Fruit fly (Drosophila melanogaster): ENCODE results near the gene Spt20.

Spt20 gene

DNA sequence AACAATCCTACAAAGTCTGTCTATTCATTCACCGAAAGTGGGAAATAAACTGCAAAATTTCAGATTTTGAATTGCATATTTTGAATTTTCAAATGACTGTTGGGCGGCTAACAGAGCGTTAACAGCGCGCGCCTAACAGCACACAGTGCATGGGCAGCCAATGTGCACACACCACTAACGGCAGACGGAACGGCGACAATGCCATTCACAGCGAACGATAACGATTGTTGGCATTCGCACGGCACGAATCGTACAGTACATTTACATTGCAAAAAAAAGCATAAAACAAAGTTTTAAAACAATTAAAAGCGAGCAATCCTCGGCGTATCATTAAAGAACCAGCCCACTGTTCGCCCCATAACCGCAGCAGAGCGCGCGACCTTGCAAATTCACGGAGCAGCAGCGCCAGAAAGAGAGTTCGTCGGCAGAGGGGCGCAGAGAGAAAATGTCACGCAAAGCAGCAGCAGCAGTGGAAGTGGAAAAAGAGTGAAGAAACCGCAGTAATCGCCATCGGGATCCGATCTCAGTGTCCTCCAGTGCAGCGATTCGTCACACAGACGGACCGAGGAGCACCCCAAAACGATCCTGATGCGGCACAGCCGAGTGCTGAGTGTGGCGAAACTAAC is at the start of gene Spt20:
Gene Spt20 (plus strand): TSS at position 224 of the 626 bp plus-strand sequence.
- TF ChIP-seq Sin3A (optimal IDR thresholded peaks at IDR 0.05) = no peak
- TF ChIP-seq Myc (optimal IDR thresholded peaks at IDR 0.05) = no peak
- no peak for TF ChIP-seq psq (optimal IDR thresholded peaks at IDR 0.05)
- TF ChIP-seq h (optimal IDR thresholded peaks at IDR 0.05) = no peak
- no peak for TF ChIP-seq ttk (optimal IDR thresholded peaks at IDR 0.05)
- no peak for TF ChIP-seq insv (optimal IDR thresholded peaks at IDR 0.05)

DNA sequence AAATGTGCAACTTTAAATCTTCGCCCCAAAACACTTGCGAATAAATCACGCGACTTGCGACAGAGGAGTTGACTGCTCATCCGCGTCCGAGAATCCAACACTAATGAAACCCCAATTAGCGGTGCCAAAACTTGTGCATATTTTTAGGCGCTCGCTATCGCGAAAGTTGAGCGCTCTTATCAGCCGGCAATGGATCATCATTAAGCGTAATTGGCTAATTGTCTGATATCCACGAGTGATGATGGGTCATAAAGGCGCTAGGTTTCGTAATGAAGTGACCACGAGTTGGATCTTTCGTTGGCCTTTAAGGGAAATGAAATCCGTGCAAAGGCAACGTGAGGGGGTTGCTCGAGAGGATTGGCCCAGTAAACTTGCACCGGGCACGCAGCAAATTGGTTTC is 47.8 kb upstream of the Spt20 start:
- TF ChIP-seq ttk (optimal IDR thresholded peaks at IDR 0.05) = no peak
- no peak for TF ChIP-seq h (optimal IDR thresholded peaks at IDR 0.05)
- TF ChIP-seq Sin3A (optimal IDR thresholded peaks at IDR 0.05) = no peak
- no peak for TF ChIP-seq Myc (optimal IDR thresholded peaks at IDR 0.05)
- no peak for TF ChIP-seq insv (optimal IDR thresholded peaks at IDR 0.05)
- no peak for TF ChIP-seq psq (optimal IDR thresholded peaks at IDR 0.05)

DNA sequence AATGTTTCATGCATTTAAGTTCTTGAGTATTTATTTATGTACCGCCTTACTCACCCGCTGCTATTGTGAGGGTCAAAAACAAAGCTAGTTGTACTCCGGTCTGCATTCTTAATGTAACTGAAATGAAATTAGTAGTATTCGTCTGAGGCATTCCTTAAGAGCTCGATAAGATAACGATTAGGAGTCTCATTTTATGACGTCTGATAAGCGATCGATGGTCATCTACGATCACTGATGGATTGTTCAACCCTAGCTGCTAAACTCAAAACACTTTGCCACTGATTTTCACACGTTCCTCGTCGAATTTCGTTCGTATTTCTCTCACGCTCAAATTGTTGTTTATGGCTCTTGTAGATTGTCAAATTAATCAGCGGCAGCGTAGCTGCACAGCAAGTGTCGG is 45.4 kb upstream of the Spt20 start, which contains the start of gene CG10116:
Gene CG10116 (minus strand): TSS at position 106 of the 400 bp plus-strand sequence.
- TF ChIP-seq Sin3A (optimal IDR thresholded peaks at IDR 0.05) (no peak), psq (optimal IDR thresholded peaks at IDR 0.05) (no peak), insv (optimal IDR thresholded peaks at IDR 0.05) (no peak), ttk (optimal IDR thresholded peaks at IDR 0.05) (no peak), Myc (optimal IDR thresholded peaks at IDR 0.05) (no peak), h (optimal IDR thresholded peaks at IDR 0.05) (no peak)

dm6 chr3L:13474607-13475006 is 27.9 kb upstream of the Spt20 start, which contains the start of gene CG10089:
CG10089 (minus strand) TSS chr3L:13474787.
- no peak for TF ChIP-seq Sin3A (optimal IDR thresholded peaks at IDR 0.05)
- no peak for TF ChIP-seq psq (optimal IDR thresholded peaks at IDR 0.05)
- TF ChIP-seq insv (optimal IDR thresholded peaks at IDR 0.05) = no peak
- TF ChIP-seq h (optimal IDR thresholded peaks at IDR 0.05) = no peak
- no peak for TF ChIP-seq ttk (optimal IDR thresholded peaks at IDR 0.05)
- no peak for TF ChIP-seq Myc (optimal IDR thresholded peaks at IDR 0.05)

dm6 chr3L:13476070-13476469 is 26.4 kb upstream of the Spt20 start:
- no peak for TF ChIP-seq insv (optimal IDR thresholded peaks at IDR 0.05)
- TF ChIP-seq Myc (optimal IDR thresholded peaks at IDR 0.05) = no peak
- no peak for TF ChIP-seq psq (optimal IDR thresholded peaks at IDR 0.05)
- no peak for TF ChIP-seq h (optimal IDR thresholded peaks at IDR 0.05)
- no peak for TF ChIP-seq Sin3A (optimal IDR thresholded peaks at IDR 0.05)
- TF ChIP-seq ttk (optimal IDR thresholded peaks at IDR 0.05) = no peak

- TF ChIP-seq insv (optimal IDR thresholded peaks at IDR 0.05) (no peak), Myc (optimal IDR thresholded peaks at IDR 0.05) (no peak), Sin3A (optimal IDR thresholded peaks at IDR 0.05) (no peak), psq (optimal IDR thresholded peaks at IDR 0.05) (no peak), ttk (optimal IDR thresholded peaks at IDR 0.05) (no peak), h (optimal IDR thresholded peaks at IDR 0.05) (no peak)
These were observed 25.7 kb upstream of the Spt20 start for dm6 chr3L:13476566-13477452.

DNA sequence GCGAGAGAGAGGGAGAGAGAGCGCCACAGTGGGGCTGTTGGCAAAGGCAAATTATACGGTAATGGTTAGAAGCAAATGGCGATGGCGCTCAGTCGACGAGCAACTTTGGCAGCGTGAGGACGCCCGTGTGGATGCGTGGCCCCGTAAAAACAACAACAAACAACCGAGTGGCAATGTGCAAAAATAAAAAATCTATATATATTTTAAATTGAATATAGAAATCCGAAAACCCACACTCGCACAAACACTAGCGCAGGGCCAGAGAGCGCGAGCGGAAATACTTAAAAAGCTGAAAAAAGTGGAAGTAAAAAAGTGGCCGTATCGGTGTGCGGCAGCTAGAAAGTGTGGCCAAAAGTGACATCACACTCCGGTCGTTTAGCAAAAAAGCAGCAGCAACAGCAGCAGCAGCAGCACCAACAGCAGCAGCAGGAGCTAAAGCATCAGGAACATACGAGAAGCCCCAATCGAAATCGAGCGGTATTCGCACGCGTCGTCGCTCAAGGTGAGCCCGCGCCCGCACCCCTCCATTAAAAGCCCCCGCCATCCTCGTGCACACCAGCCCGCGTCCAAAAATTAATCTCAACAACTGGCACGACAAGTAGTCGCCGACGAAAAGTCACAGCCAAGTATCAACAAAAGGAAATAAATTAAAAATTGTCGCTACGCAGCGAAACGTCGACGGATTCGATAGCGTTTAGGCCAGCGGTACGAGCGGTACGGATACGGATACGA is 24.9 kb upstream of the Spt20 start, which contains the start of gene stv:
Gene stv (plus strand): TSS at position 89 of the 732 bp plus-strand sequence.
- TF ChIP-seq insv (optimal IDR thresholded peaks at IDR 0.05) = no peak
- no peak for TF ChIP-seq ttk (optimal IDR thresholded peaks at IDR 0.05)
- no peak for TF ChIP-seq Myc (optimal IDR thresholded peaks at IDR 0.05)
- no peak for TF ChIP-seq Sin3A (optimal IDR thresholded peaks at IDR 0.05)

DNA sequence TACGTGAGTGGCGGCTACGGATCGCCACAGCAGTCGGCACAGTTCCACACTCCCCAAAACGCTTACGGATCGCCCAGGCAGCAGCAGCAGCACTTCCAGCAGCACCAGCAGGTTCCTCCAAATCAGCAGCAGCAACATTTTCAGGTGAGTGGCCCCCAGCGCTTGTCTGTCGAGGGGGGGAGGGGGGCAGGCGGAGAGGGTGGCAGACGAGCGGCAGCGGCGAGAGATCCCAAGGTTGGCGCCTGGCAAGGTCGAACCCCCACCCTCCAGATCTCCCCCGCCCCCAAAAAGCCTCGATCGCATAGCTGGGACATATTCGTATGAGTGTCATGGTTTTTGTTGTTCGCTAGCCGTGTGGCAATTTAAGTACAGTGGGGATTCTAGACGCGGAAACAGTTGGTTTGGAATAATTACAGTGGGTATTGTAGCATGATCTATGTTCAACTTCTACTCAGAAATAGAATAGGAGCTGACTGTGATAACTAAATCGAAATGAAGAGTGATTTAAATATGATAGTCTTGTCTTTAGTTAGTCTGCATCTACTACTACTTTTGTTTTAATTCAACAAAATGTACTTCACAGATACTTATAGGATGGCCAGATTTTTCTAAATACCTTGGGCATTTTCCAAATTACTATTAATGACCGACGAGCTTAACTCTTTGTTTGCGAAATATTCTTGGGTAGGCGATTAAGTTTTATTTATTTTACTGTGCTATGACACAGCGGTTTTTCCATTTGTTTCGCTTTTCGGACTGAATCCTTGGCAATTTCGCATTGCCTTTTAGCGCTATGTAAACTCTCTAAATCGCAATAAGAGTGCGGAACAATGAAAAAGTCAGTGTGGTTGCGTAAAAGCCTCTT is 23.9 kb upstream of the Spt20 start:
- TF ChIP-seq ttk (optimal IDR thresholded peaks at IDR 0.05) = no peak

- TF ChIP-seq psq (optimal IDR thresholded peaks at IDR 0.05) (no peak), insv (optimal IDR thresholded peaks at IDR 0.05) (no peak), Sin3A (optimal IDR thresholded peaks at IDR 0.05) (no peak), h (optimal IDR thresholded peaks at IDR 0.05) (no peak), Myc (optimal IDR thresholded peaks at IDR 0.05) (no peak), ttk (optimal IDR thresholded peaks at IDR 0.05) (no peak)
These were observed 23.3 kb upstream of the Spt20 start for dm6 chr3L:13479204-13479600.

DNA sequence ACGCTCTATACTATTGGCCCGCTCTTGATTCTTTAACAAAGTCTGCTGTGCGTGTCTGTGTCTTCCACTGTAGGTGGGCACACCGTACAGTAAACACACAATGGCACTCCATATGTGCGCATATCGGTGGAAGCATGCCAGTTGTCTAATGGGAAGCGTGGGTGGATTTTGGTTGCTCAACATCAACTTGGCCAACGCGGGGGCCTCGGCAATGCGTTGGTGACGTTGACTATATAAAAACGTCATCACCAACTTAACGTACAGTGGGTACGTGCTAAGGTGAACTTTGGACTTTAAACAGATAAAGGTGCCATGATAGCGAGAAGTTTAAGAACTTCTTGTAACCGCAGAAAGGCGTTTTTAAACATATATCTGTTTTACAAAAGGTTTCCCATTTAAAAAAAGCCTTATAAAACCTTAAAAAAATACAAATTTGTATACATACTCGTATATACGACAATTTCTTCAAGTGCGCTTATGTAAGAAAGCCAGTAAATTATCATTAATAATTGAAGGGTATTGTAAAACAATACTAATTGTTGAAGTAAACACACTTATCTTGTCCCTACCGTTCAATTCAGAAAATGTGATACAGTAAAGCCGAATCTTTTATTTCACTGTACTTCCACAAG is 22.8 kb upstream of the Spt20 start:
- TF ChIP-seq insv (optimal IDR thresholded peaks at IDR 0.05) = no peak
- no peak for TF ChIP-seq ttk (optimal IDR thresholded peaks at IDR 0.05)
- TF ChIP-seq psq (optimal IDR thresholded peaks at IDR 0.05) = no peak
- no peak for TF ChIP-seq h (optimal IDR thresholded peaks at IDR 0.05)
- no peak for TF ChIP-seq Myc (optimal IDR thresholded peaks at IDR 0.05)
- TF ChIP-seq Sin3A (optimal IDR thresholded peaks at IDR 0.05) = no peak

dm6 chr3L:13480241-13480627 is 22.3 kb upstream of the Spt20 start:
- TF ChIP-seq Sin3A (optimal IDR thresholded peaks at IDR 0.05) (no peak), h (optimal IDR thresholded peaks at IDR 0.05) (no peak), insv (optimal IDR thresholded peaks at IDR 0.05) (no peak), psq (optimal IDR thresholded peaks at IDR 0.05) (no peak)

Measured in Kc167 (cell line).